Worm (Caenorhabditis elegans): ENCODE results near the gene nlp-47.

Gene nlp-47

ce11 chrIV:5326144-5326543, 35.5 kb downstream of the nlp-47 start, which contains the start of gene Y4C6B.4:
TSS of gene Y4C6B.4 (plus strand) at chrIV:5326444.
- TF ChIP-seq flt-1 (GFP tag; IDR thresholded peaks at IDR 0.05): no peak
- TF ChIP-seq tra-4 (tag; optimal IDR thresholded peaks at IDR 0.05): no peak
- TF ChIP-seq F13C5.2 (tag; optimal IDR thresholded peaks at IDR 0.05): no peak
- TF ChIP-seq B0310.2 (tag; optimal IDR thresholded peaks at IDR 0.05): no peak
- no peak for TF ChIP-seq ama-1 (optimal IDR thresholded peaks at IDR 0.05)
- TF ChIP-seq ceh-36 (tag; optimal IDR thresholded peaks at IDR 0.05): no peak
- no peak for TF ChIP-seq sea-1 (GFP tag; conservative IDR thresholded peaks at IDR 0.05)
- no peak for TF ChIP-seq ets-7 (tag; optimal IDR thresholded peaks at IDR 0.05)
- no peak for TF ChIP-seq aly-1 (tag; optimal IDR thresholded peaks at IDR 0.05)
- no peak for TF ChIP-seq hnd-1 (tag; optimal IDR thresholded peaks at IDR 0.05)
- no peak for TF ChIP-seq tbx-11 (GFP tag; IDR thresholded peaks at IDR 0.05)
- no peak for TF ChIP-seq ceh-13 (GFP tag; optimal IDR thresholded peaks at IDR 0.05)
- TF ChIP-seq pes-1 (GFP tag; IDR thresholded peaks at IDR 0.05): no peak
- TF ChIP-seq tbx-37 (GFP tag; conservative IDR thresholded peaks at IDR 0.05): no peak
- no peak for TF ChIP-seq hmbx-1 (tag; optimal IDR thresholded peaks at IDR 0.05)
- TF ChIP-seq hmg-4 (GFP tag; optimal IDR thresholded peaks at IDR 0.05): no peak
- no peak for TF ChIP-seq scrt-1 (GFP tag; IDR thresholded peaks at IDR 0.05)

- TF ChIP-seq ceh-36 (tag; optimal IDR thresholded peaks at IDR 0.05) (no peak), tra-4 (tag; optimal IDR thresholded peaks at IDR 0.05) (no peak), ets-7 (tag; optimal IDR thresholded peaks at IDR 0.05) (no peak), pes-1 (GFP tag; IDR thresholded peaks at IDR 0.05) (no peak), B0310.2 (tag; optimal IDR thresholded peaks at IDR 0.05) (no peak), ceh-13 (GFP tag; optimal IDR thresholded peaks at IDR 0.05) (no peak), tbx-11 (GFP tag; IDR thresholded peaks at IDR 0.05) (no peak), hmg-4 (GFP tag; optimal IDR thresholded peaks at IDR 0.05) (no peak), tbx-37 (GFP tag; conservative IDR thresholded peaks at IDR 0.05) (no peak), scrt-1 (GFP tag; IDR thresholded peaks at IDR 0.05) (no peak), aly-1 (tag; optimal IDR thresholded peaks at IDR 0.05) (no peak), ama-1 (optimal IDR thresholded peaks at IDR 0.05) (no peak), flt-1 (GFP tag; IDR thresholded peaks at IDR 0.05) (no peak), F13C5.2 (tag; optimal IDR thresholded peaks at IDR 0.05) (no peak), hnd-1 (tag; optimal IDR thresholded peaks at IDR 0.05) (no peak)
These were observed 41.5 kb downstream of the nlp-47 start, which contains the start of gene Y4C6B.3 for ce11 chrIV:5332178-5332577. TSS of gene Y4C6B.3 (plus strand) at chrIV:5332478.

DNA sequence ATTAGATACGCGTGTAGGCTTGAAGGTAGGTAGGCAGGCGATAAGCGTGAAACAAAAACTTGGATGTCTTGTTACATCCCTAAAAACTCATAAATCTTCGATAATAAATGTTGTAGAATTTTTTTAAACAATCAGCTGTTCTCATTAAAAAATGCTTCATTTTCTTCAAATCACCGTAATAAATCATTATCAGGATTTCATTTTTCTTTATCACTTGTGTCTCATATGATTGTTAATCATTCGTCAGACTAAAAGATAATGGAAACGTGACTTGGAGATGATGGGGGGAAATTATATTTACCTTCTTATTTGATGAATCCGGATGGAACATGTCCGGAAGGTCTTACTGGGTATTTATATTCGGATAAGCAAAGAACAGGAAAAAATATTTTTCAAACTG, 42.8 kb downstream of the nlp-47 start:
- TF ChIP-seq tbx-37 (GFP tag; conservative IDR thresholded peaks at IDR 0.05) (no peak), hnd-1 (tag; optimal IDR thresholded peaks at IDR 0.05) (no peak), flt-1 (GFP tag; IDR thresholded peaks at IDR 0.05) (no peak), tra-4 (tag; optimal IDR thresholded peaks at IDR 0.05) (no peak)

DNA sequence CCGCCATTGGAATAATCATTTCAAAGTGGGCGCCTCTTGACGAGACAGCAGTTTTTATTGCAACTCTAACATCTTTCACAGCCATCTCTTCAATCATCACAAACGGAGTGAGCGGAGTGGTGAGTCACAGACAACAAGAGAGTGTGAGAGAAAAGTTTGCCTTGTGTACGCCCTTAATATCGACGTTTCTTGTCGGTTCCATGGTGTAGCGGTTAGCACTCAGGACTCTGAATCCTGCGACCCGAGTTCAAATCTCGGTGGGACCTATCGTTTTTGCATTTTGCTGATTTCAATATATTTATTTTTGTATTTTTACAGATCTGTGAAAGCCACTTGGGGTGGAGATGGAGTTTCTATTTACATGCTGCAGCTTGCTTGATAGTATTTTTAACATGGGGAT, 43.9 kb downstream of the nlp-47 start:
- TF ChIP-seq flt-1 (GFP tag; IDR thresholded peaks at IDR 0.05): 0 out of 2 replicates have a peak, but pooled peaks have one; percentile 66
- TF ChIP-seq tbx-11 (GFP tag; IDR thresholded peaks at IDR 0.05): peak; percentile 72
- TF ChIP-seq ets-7 (tag; optimal IDR thresholded peaks at IDR 0.05): peak; percentile 19
- TF ChIP-seq ceh-13 (GFP tag; optimal IDR thresholded peaks at IDR 0.05): no peak
- no peak for TF ChIP-seq sea-1 (GFP tag; conservative IDR thresholded peaks at IDR 0.05)
- TF ChIP-seq aly-1 (tag; optimal IDR thresholded peaks at IDR 0.05): no peak
- peak; percentile 6 for TF ChIP-seq B0310.2 (tag; optimal IDR thresholded peaks at IDR 0.05)
- TF ChIP-seq F13C5.2 (tag; optimal IDR thresholded peaks at IDR 0.05): peak; percentile 65
- no peak; the same call in none of the 2 replicates for TF ChIP-seq scrt-1 (GFP tag; IDR thresholded peaks at IDR 0.05)
- TF ChIP-seq ceh-36 (tag; optimal IDR thresholded peaks at IDR 0.05): no peak
- TF ChIP-seq pes-1 (GFP tag; IDR thresholded peaks at IDR 0.05): peak; percentile 85; the same call in 1 of the 2 replicates
- TF ChIP-seq tra-4 (tag; optimal IDR thresholded peaks at IDR 0.05): no peak
- TF ChIP-seq ama-1 (optimal IDR thresholded peaks at IDR 0.05): no peak
- TF ChIP-seq hnd-1 (tag; optimal IDR thresholded peaks at IDR 0.05): peak; percentile 57
- peak; percentile 57; the same call in 1 of the 2 replicates for TF ChIP-seq tbx-37 (GFP tag; conservative IDR thresholded peaks at IDR 0.05)
- TF ChIP-seq hmbx-1 (tag; optimal IDR thresholded peaks at IDR 0.05): no peak
- no peak for TF ChIP-seq hmg-4 (GFP tag; optimal IDR thresholded peaks at IDR 0.05)

ce11 chrIV:5337649-5338048, 47.0 kb downstream of the nlp-47 start:
- TF ChIP-seq F13C5.2 (tag; optimal IDR thresholded peaks at IDR 0.05) (no peak), hnd-1 (tag; optimal IDR thresholded peaks at IDR 0.05) (no peak), sea-1 (GFP tag; conservative IDR thresholded peaks at IDR 0.05) (no peak), ets-7 (tag; optimal IDR thresholded peaks at IDR 0.05) (no peak)

DNA sequence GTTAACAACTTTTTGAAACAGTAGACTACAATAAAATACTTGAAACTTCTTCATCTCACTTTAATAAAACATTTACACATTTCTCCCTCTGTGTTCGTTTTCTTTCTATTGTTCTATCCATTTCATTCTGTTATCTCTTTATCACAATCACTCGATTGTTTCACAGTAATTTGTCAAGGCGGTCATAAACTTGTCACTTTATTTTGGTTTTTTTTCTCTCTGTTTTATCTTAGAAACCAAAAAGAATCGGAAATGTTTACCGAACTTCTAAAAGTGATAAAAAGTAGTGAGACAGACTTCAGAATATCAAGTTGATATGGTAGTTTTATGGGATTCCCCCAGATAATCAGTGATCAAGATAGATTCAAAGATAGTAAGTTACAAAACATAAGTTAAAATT, 48.6 kb downstream of the nlp-47 start, which contains the start of gene Y4C6B.2:
Y4C6B.2 (plus strand) TSS at position 320 of the 400 bp plus-strand sequence.
- no peak for TF ChIP-seq flt-1 (GFP tag; IDR thresholded peaks at IDR 0.05)
- TF ChIP-seq sea-1 (GFP tag; conservative IDR thresholded peaks at IDR 0.05): no peak
- TF ChIP-seq ceh-36 (tag; optimal IDR thresholded peaks at IDR 0.05): no peak
- TF ChIP-seq tbx-37 (GFP tag; conservative IDR thresholded peaks at IDR 0.05): no peak
- no peak for TF ChIP-seq tbx-11 (GFP tag; IDR thresholded peaks at IDR 0.05)
- no peak for TF ChIP-seq scrt-1 (GFP tag; IDR thresholded peaks at IDR 0.05)
- no peak for TF ChIP-seq aly-1 (tag; optimal IDR thresholded peaks at IDR 0.05)
- no peak for TF ChIP-seq hnd-1 (tag; optimal IDR thresholded peaks at IDR 0.05)
- no peak for TF ChIP-seq ama-1 (optimal IDR thresholded peaks at IDR 0.05)
- no peak for TF ChIP-seq hmg-4 (GFP tag; optimal IDR thresholded peaks at IDR 0.05)
- no peak for TF ChIP-seq ets-7 (tag; optimal IDR thresholded peaks at IDR 0.05)
- TF ChIP-seq B0310.2 (tag; optimal IDR thresholded peaks at IDR 0.05): no peak
- TF ChIP-seq pes-1 (GFP tag; IDR thresholded peaks at IDR 0.05): no peak
- TF ChIP-seq hmbx-1 (tag; optimal IDR thresholded peaks at IDR 0.05): no peak
- no peak for TF ChIP-seq tra-4 (tag; optimal IDR thresholded peaks at IDR 0.05)
- TF ChIP-seq ceh-13 (GFP tag; optimal IDR thresholded peaks at IDR 0.05): no peak
- no peak for TF ChIP-seq F13C5.2 (tag; optimal IDR thresholded peaks at IDR 0.05)
